Worm (Caenorhabditis elegans): ENCODE results near the gene C10G8.4.

DNA sequence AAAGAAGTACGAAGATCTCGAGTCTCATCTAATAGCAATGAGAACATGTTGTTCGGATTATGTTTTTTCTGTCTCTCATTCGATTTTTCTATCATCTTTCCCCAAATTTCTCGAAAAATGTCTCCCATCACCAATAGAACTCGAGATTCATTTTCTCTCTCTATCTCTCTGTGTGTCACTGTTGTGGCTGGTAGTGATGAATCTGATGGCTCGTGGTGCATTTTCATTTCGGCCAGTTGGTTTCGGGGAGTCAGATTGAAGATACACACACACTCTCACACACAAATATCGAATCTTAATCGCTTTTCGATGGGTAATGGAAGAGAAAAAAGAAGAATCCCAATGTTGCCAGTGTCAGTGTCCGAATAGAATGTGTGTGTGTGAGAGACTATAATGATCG, 15.8 kb upstream of the C10G8.4 start:
- TF ChIP-seq nhr-12 (tag; optimal IDR thresholded peaks at IDR 0.05) (no peak), pha-4 (tag; optimal IDR thresholded peaks at IDR 0.05) (no peak), unc-62 (GFP tag; optimal IDR thresholded peaks at IDR 0.05) (peak; percentile 80)
